Fruit fly (Drosophila melanogaster) whole organism, embryonic: ENCODE measurements around the gene MFS18.

Source experiments
- Bteb2 ChIP-seq: fragments of 200-800 bp; sonication (Bioruptor generic); optimal IDR thresholded peaks from 2 replicates; lab custom pipeline; 2016; ENCODE audit warnings: missing biosample characterization, missing genetic modification characterization
- CG10209 ChIP-seq: fragments of 200-800 bp; sonication (Bioruptor generic); optimal IDR thresholded peaks from 3 replicates; lab custom pipeline; 2017; ENCODE audit warnings: missing biosample characterization, mild to moderate bottlenecking, missing genetic modification characterization, missing genetic modification reagents
- CG12071 ChIP-seq: fragments of 200-800 bp; sonication (Bioruptor generic); optimal IDR thresholded peaks from 3 replicates; lab custom pipeline; 2018; ENCODE audit warnings: missing biosample characterization, mild to moderate bottlenecking, missing genetic modification characterization
- CG12219 ChIP-seq: fragments of 200-800 bp; sonication (Bioruptor generic); optimal IDR thresholded peaks from 3 replicates; lab custom pipeline; 2018; ENCODE audit warnings: missing biosample characterization, mild to moderate bottlenecking, missing genetic modification characterization
- CG1233 ChIP-seq: fragments of 200-800 bp; sonication (Bioruptor generic); optimal IDR thresholded peaks from 4 replicates; lab custom pipeline; 2018; ENCODE audit warnings: missing biosample characterization, mild to moderate bottlenecking, missing genetic modification characterization
- CG13287 ChIP-seq: fragments of 200-800 bp; sonication (Bioruptor generic); IDR thresholded peaks from 2 replicates; pipeline ENCODE4 v1.3.6; 2022; ENCODE audit warnings: missing biosample characterization, missing genetic modification characterization; ENCODE audit not compliant: partially characterized antibody
- CG16863 ChIP-seq: fragments of 200-800 bp; sonication (Bioruptor generic); optimal IDR thresholded peaks from 3 replicates; lab custom pipeline; 2016; ENCODE audit warnings: missing biosample characterization, missing genetic modification characterization
- CG17829 ChIP-seq: fragments of 200-800 bp; optimal IDR thresholded peaks from 2 replicates; lab custom pipeline; 2019; ENCODE audit warnings: missing biosample characterization, mild to moderate bottlenecking, missing genetic modification characterization, moderate library complexity
- CG1832 ChIP-seq: fragments of 200-800 bp; sonication (Bioruptor generic); optimal IDR thresholded peaks from 2 replicates; lab custom pipeline; 2017; ENCODE audit warnings: missing biosample characterization, mild to moderate bottlenecking, missing genetic modification characterization, inconsistent platforms
- CG30020 ChIP-seq: fragments of 200-800 bp; optimal IDR thresholded peaks from 2 replicates; lab custom pipeline; 2019; ENCODE audit warnings: missing biosample characterization, mild to moderate bottlenecking, missing genetic modification characterization, moderate library complexity
- CG31441 ChIP-seq: fragments of 200-800 bp; sonication (Bioruptor generic); IDR thresholded peaks from 2 replicates; pipeline ENCODE4 v1.3.6; 2022; ENCODE audit warnings: missing biosample characterization, missing genetic modification characterization
- CG33557 ChIP-seq: fragments of 200-800 bp; sonication (Bioruptor generic); optimal IDR thresholded peaks from 2 replicates; lab custom pipeline; 2019; ENCODE audit warnings: missing biosample characterization, mild to moderate bottlenecking, missing genetic modification characterization, moderate library complexity
- CG6272 ChIP-seq: fragments of 200-800 bp; sonication (Bioruptor generic); IDR thresholded peaks from 2 replicates; pipeline ENCODE4 v1.3.6; 2022; ENCODE audit warnings: missing biosample characterization, missing genetic modification characterization
- CG6683 ChIP-seq: fragments of 200-800 bp; sonication (Bioruptor generic); optimal IDR thresholded peaks from 2 replicates; lab custom pipeline; 2017; ENCODE audit warnings: missing biosample characterization, mild to moderate bottlenecking, missing genetic modification characterization, missing genetic modification reagents
- CG7271 ChIP-seq: fragments of 200-800 bp; sonication (Bioruptor generic); optimal IDR thresholded peaks from 2 replicates; lab custom pipeline; 2018; ENCODE audit warnings: missing biosample characterization, mild to moderate bottlenecking, missing genetic modification characterization, moderate library complexity
- CG7839 ChIP-seq: fragments of 200-800 bp; sonication (Bioruptor generic); optimal IDR thresholded peaks from 3 replicates; lab custom pipeline; 2018; ENCODE audit warnings: missing biosample characterization, mild to moderate bottlenecking, missing genetic modification characterization, moderate library complexity
- CG7987 ChIP-seq: fragments of 200-800 bp; sonication (Bioruptor generic); optimal IDR thresholded peaks from 2 replicates; lab custom pipeline; 2018; ENCODE audit warnings: missing biosample characterization, mild to moderate bottlenecking, missing genetic modification characterization, moderate library complexity
- Dll ChIP-seq: fragments of 200-800 bp; sonication (Bioruptor generic); IDR thresholded peaks from 4 replicates; pipeline ENCODE4 v1.3.6; 2022; ENCODE audit warnings: missing biosample characterization, missing genetic modification characterization; ENCODE audit not compliant: partially characterized antibody
- Drgx ChIP-seq: fragments of 200-800 bp; sonication (Bioruptor generic); IDR thresholded peaks from 2 replicates; pipeline ENCODE4 v1.3.6; 2022; ENCODE audit warnings: missing biosample characterization, missing genetic modification characterization
- Elba2 ChIP-seq: fragments of 200-800 bp; sonication (Bioruptor generic); optimal IDR thresholded peaks from 3 replicates; lab custom pipeline; 2016; ENCODE audit warnings: missing biosample characterization, missing genetic modification characterization
- Fer1 ChIP-seq: fragments of 200-800 bp; sonication (Bioruptor generic); optimal IDR thresholded peaks from 2 replicates; lab custom pipeline; 2017; ENCODE audit warnings: missing biosample characterization, mild to moderate bottlenecking, missing genetic modification characterization
- Gug ChIP-seq: fragments of 200-800 bp; sonication (Bioruptor generic); IDR thresholded peaks from 4 replicates; pipeline ENCODE4 v1.3.6; 2022; ENCODE audit warnings: missing biosample characterization, missing genetic modification characterization
- HLH3B ChIP-seq: fragments of 200-800 bp; sonication (Bioruptor generic); IDR thresholded peaks from 2 replicates; pipeline ENCODE4 v1.3.6; 2022; ENCODE audit warnings: missing biosample characterization, missing genetic modification characterization
- Hmr ChIP-seq: fragments of 200-800 bp; sonication (Bioruptor generic); optimal IDR thresholded peaks from 3 replicates; lab custom pipeline; 2017; ENCODE audit warnings: mild to moderate bottlenecking, missing biosample characterization, missing genetic modification reagents, missing genetic modification characterization
- Mes4 ChIP-seq: fragments of 200-800 bp; sonication (Bioruptor generic); optimal IDR thresholded peaks from 2 replicates; lab custom pipeline; 2016; ENCODE audit warnings: missing biosample characterization, missing genetic modification characterization
- Mrtf ChIP-seq: fragments of 200-800 bp; sonication (Bioruptor generic); IDR thresholded peaks from 3 replicates; pipeline ENCODE4 v1.3.6; 2022; ENCODE audit warnings: missing biosample characterization, missing genetic modification characterization
- Neu2 ChIP-seq: fragments of 200-800 bp; sonication (Bioruptor generic); optimal IDR thresholded peaks from 3 replicates; lab custom pipeline; 2016; ENCODE audit warnings: missing biosample characterization, missing genetic modification characterization, borderline replicate concordance
- Nf-YC ChIP-seq: fragments of 200-800 bp; optimal IDR thresholded peaks from 3 replicates; lab custom pipeline; 2019; ENCODE audit warnings: missing biosample characterization, mild to moderate bottlenecking, missing genetic modification characterization, moderate library complexity
- Ravus ChIP-seq: fragments of 200-800 bp; sonication (Bioruptor generic); IDR thresholded peaks from 2 replicates; pipeline ENCODE4 v1.3.6; 2022; ENCODE audit warnings: missing biosample characterization, missing genetic modification characterization
- Rfx ChIP-seq: fragments of 200-800 bp; sonication (Bioruptor generic); IDR thresholded peaks from 2 replicates; pipeline ENCODE4 v1.3.6; 2022; ENCODE audit warnings: missing biosample characterization, missing genetic modification characterization
- Six4 ChIP-seq: fragments of 200-800 bp; sonication (Bioruptor generic); optimal IDR thresholded peaks from 2 replicates; lab custom pipeline; 2016; ENCODE audit warnings: missing biosample characterization, missing genetic modification characterization
- Sry-β ChIP-seq: fragments of 200-800 bp; sonication (Bioruptor generic); optimal IDR thresholded peaks from 2 replicates; lab custom pipeline; 2018; ENCODE audit warnings: missing biosample characterization, mild to moderate bottlenecking, missing genetic modification characterization, moderate library complexity
- Trl ChIP-seq, 3 experiments: fragments of >200 bp in 2 of 3; fragments of 200-800 bp in 1 of 3; sonication (Bioruptor generic) in 1 of 3; optimal IDR thresholded peaks; 2 replicates in 1 of 3; 3 replicates in 2 of 3; lab custom pipeline; 2016 to 2017; ENCODE audit warnings: missing biosample characterization in 1 of 3, missing genetic modification characterization in 1 of 3
- Usf ChIP-seq: fragments of 200-800 bp; sonication (Bioruptor generic); optimal IDR thresholded peaks from 2 replicates; lab custom pipeline; 2017; ENCODE audit warnings: missing genotype, missing biosample characterization, missing genetic modification characterization
- ara ChIP-seq: fragments of 200-800 bp; sonication (Bioruptor generic); IDR thresholded peaks from 2 replicates; pipeline ENCODE4 v1.3.6; 2022; ENCODE audit warnings: missing biosample characterization, missing genetic modification characterization
- ash1 ChIP-seq: fragments of 200-800 bp; sonication (Bioruptor generic); optimal IDR thresholded peaks from 2 replicates; lab custom pipeline; 2018; ENCODE audit warnings: missing biosample characterization, mild to moderate bottlenecking, missing genetic modification characterization
- cas ChIP-seq: fragments of 200-800 bp; sonication (Bioruptor generic); IDR thresholded peaks from 2 replicates; pipeline ENCODE4 v1.3.6; 2022; ENCODE audit warnings: missing biosample characterization, missing genetic modification characterization
- chif ChIP-seq, 2 experiments: fragments of 200-800 bp; sonication (Bioruptor generic); optimal IDR thresholded peaks; 3 replicates each; lab custom pipeline; 2016; ENCODE audit warnings: missing biosample characterization in 2 of 2, missing genetic modification characterization in 2 of 2
- dmrt11E ChIP-seq: fragments of 200-800 bp; sonication (Bioruptor generic); optimal IDR thresholded peaks from 3 replicates; lab custom pipeline; 2018; ENCODE audit warnings: missing biosample characterization, mild to moderate bottlenecking, missing genetic modification characterization, moderate library complexity
- gcm ChIP-seq: fragments of 200-800 bp; sonication (Bioruptor generic); optimal IDR thresholded peaks from 2 replicates; lab custom pipeline; 2019; ENCODE audit warnings: missing biosample characterization, mild to moderate bottlenecking, missing genetic modification characterization, moderate library complexity
- ham ChIP-seq: fragments of 200-800 bp; sonication (Bioruptor generic); IDR thresholded peaks from 2 replicates; pipeline ENCODE4 v1.3.6; 2022; ENCODE audit warnings: missing biosample characterization, missing genetic modification characterization
- lilli ChIP-seq: fragments of 200-800 bp; sonication (Bioruptor generic); optimal IDR thresholded peaks from 3 replicates; lab custom pipeline; 2016; ENCODE audit warnings: missing biosample characterization, missing genetic modification characterization
- lola ChIP-seq, 3 experiments: fragments of >200 bp in 2 of 3; fragments of 200-800 bp in 1 of 3; sonication (Bioruptor generic) in 1 of 3; optimal IDR thresholded peaks; 2 replicates each; lab custom pipeline; 2017 to 2019; ENCODE audit warnings: missing biosample characterization in 3 of 3, missing genetic modification characterization in 3 of 3, mild to moderate bottlenecking in 1 of 3, moderate library complexity in 1 of 3
- mam ChIP-seq: fragments of 200-800 bp; sonication (Bioruptor generic); optimal IDR thresholded peaks from 3 replicates; lab custom pipeline; 2016; ENCODE audit warnings: missing biosample characterization, missing genetic modification characterization
- odd ChIP-seq: fragments of 200-800 bp; sonication (Bioruptor generic); optimal IDR thresholded peaks from 2 replicates; lab custom pipeline; 2017; ENCODE audit warnings: missing biosample characterization, mild to moderate bottlenecking, missing genetic modification characterization
- otp ChIP-seq: fragments of 200-800 bp; sonication (Bioruptor generic); IDR thresholded peaks from 3 replicates; pipeline ENCODE4, ENCODE4 v1.3.6; 2022; ENCODE audit warnings: missing biosample characterization, missing genetic modification characterization
- sisA ChIP-seq: fragments of 200-800 bp; sonication (Bioruptor generic); IDR thresholded peaks from 2 replicates; pipeline ENCODE4 v1.3.6; 2022; ENCODE audit warnings: missing biosample characterization, missing genetic modification characterization
- unpg ChIP-seq: fragments of 200-800 bp; sonication (Bioruptor generic); optimal IDR thresholded peaks from 3 replicates; lab custom pipeline; 2018; ENCODE audit warnings: missing biosample characterization, mild to moderate bottlenecking, missing genetic modification characterization, moderate library complexity
- wek ChIP-seq: fragments of 200-800 bp; sonication (Bioruptor generic); optimal IDR thresholded peaks from 3 replicates; lab custom pipeline; 2018; ENCODE audit warnings: missing biosample characterization, mild to moderate bottlenecking, missing genetic modification characterization, moderate library complexity
- zfh2 ChIP-seq: fragments of 200-800 bp; sonication (Bioruptor generic); optimal IDR thresholded peaks from 2 replicates; lab custom pipeline; 2016; ENCODE audit warnings: missing biosample characterization, missing genetic modification characterization

Gene MFS18

DNA sequence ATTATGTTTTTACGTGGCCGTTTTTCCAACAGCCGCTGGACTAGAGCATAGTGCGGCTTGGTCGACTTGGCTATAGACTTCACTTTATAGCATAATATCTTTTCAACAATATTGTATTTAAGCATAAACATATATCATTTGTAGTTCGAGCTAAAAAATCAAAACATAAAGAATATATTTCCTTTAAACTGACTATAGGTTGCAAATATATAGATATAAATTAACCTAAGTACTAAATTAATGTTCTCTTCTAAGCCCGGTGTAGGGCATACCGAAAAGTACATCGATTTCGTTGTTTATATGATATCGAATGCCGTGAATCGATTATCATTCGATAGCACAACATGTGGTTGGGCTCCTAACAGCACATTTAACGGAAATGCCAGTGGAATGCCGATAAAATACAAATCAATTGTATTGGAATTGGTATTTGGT lies at the start of gene MFS18 (continued):
- TF ChIP-seq CG10209 (GFP tag; lab: Kevin White, UChicago) (peak; percentile 97), CG13287 (GFP tag; lab: Robert Waterston, UW) (peak; percentile 67), CG12071 (GFP tag; lab: Kevin White, UChicago) (peak; percentile 97), chif (GFP tag; optimal IDR thresholded peaks at IDR 0.05; lab: Kevin White, UChicago) (peak; percentile 80 to 86), gcm (peak; percentile 96), Elba2 (GFP tag; lab: Kevin White, UChicago) (peak; percentile 72), CG6272 (GFP tag; lab: Robert Waterston, UW) (peak; percentile 98), Trl (optimal IDR thresholded peaks at IDR 0.05; lab: Kevin White, UChicago) (no peak), Trl (GFP tag; optimal IDR thresholded peaks at IDR 0.05; lab: Kevin White, UChicago) (peak; percentile 79), Drgx (GFP tag; lab: Robert Waterston, UW) (peak; percentile 99), unpg (GFP tag; lab: Kevin White, UChicago) (peak; percentile 96), CG31441 (GFP tag; lab: Robert Waterston, UW) (peak; percentile 99), ara (peak; percentile 99), CG1233 (peak; percentile 99), HLH3B (GFP tag; lab: Robert Waterston, UW) (peak; percentile 99), Rfx (GFP tag; lab: Robert Waterston, UW) (peak; percentile 98), Fer1 (GFP tag; lab: Kevin White, UChicago) (peak; percentile 98), sisA (peak; percentile 99), Nf-YC (tag; lab: Kevin White, UChicago) (peak; percentile 87), CG1832 (no peak), CG16863 (peak; percentile 82), Ravus (GFP tag; lab: Robert Waterston, UW) (peak; percentile 97), CG17829 (tag; lab: Kevin White, UChicago) (peak; percentile 99), Mes4 (GFP tag; lab: Kevin White, UChicago) (peak; percentile 76), Usf (GFP tag; lab: Kevin White, UChicago) (peak; percentile 88), Dll (GFP tag; lab: Robert Waterston, UW) (peak; percentile 63; the same call in 2 of the 4 replicates), Neu2 (GFP tag; lab: Kevin White, UChicago) (peak; percentile 81), Six4 (GFP tag; lab: Kevin White, UChicago) (peak; percentile 99), wek (peak; percentile 80), CG33557 (GFP tag; lab: Kevin White, UChicago) (peak; percentile 87), CG7271 (tag; lab: Kevin White, UChicago) (peak; percentile 99), Sry-β (GFP tag; lab: Kevin White, UChicago) (peak; percentile 71), ham (GFP tag; lab: Robert Waterston, UW) (peak; percentile 93), dmrt11E (tag; lab: Kevin White, UChicago) (peak; percentile 95), Bteb2 (peak; percentile 90), CG7839 (tag; lab: Kevin White, UChicago) (peak; percentile 98), odd (GFP tag; lab: Kevin White, UChicago) (peak; percentile 85), CG7987 (GFP tag; lab: Kevin White, UChicago) (peak; percentile 96), Hmr (peak; percentile 97), lola (GFP tag; optimal IDR thresholded peaks at IDR 0.05; lab: Kevin White, UChicago) (peak in 1 of 3 experiments; percentile 99), zfh2 (peak; percentile 84), CG6683 (peak; percentile 97), CG30020 (tag; lab: Kevin White, UChicago) (peak; percentile 80), Mrtf (peak; percentile 96), CG12219 (GFP tag; lab: Kevin White, UChicago) (peak; percentile 89), cas (peak; percentile 98), otp (peak; percentile 99), Gug (peak; percentile 99), mam (peak; percentile 97), ash1 (GFP tag; lab: Kevin White, UChicago) (peak; percentile 90), lilli (GFP tag; lab: Kevin White, UChicago) (peak; percentile 99)
